Fruit fly (Drosophila melanogaster): ENCODE data around the gene CG10559.

DNA sequence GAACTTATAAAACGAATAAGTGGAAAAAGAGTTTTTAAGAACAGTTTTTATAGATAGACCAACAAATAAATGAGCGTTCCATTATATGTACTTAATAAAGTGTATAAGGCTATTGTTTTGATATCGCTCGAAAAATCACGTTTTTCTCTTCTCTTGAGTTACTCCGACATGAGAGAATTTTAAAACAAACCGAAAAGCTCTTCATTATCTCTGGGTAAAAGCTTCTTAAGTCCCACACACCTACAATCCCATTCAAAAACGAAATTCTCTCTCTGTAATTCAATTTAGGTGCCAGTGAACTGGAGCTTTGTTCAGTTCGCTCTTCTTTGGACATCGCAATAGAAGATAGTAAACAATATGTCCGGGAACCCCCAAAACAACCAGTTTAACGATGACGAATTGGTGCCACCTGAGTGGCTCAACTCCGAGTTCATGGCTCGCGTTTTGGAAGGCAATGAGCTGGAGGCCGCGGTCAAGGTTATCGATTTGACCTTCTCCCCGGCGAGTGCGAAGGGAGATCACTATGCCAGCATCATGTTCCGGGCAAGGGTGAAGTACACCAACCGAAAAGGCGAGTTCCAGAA is 12.0 kb downstream of the CG10559 start, which contains the start of gene CG31436:
- TF ChIP-seq so (GFP tag; IDR thresholded peaks at IDR 0.05) (no peak), sima (GFP tag; optimal IDR thresholded peaks at IDR 0.05) (no peak), Deaf1 (tag; optimal IDR thresholded peaks at IDR 0.05) (no peak), dimm (GFP tag; IDR thresholded peaks at IDR 0.05) (no peak), Ssrp (tag; optimal IDR thresholded peaks at IDR 0.05) (no peak), Sox100B (GFP tag; optimal IDR thresholded peaks at IDR 0.05) (no peak)

Measured in whole organism, embryonic.